Worm (Caenorhabditis elegans) whole organism, mixed stage, embryonic: ENCODE measurements around the gene F53B3.3.

Experiments used
- bed-3 ChIP-seq: fragments of 200-800 bp; sonication (Bioruptor generic); optimal IDR thresholded peaks from 3 replicates; lab custom pipeline; 2018; ENCODE audit warnings: mild to moderate bottlenecking, missing genetic modification characterization, moderate library complexity, missing compliant biosample characterization
- ceh-43 ChIP-seq: fragments of 200-800 bp; sonication (Bioruptor generic); optimal IDR thresholded peaks from 2 replicates; lab custom pipeline; 2018; ENCODE audit warnings: mild to moderate bottlenecking, missing genetic modification characterization, moderate library complexity, missing compliant biosample characterization
- ceh-83 ChIP-seq: fragments of 200-800 bp; sonication (Bioruptor generic); optimal IDR thresholded peaks from 2 replicates; lab custom pipeline; 2018; ENCODE audit warnings: mild to moderate bottlenecking, missing genetic modification characterization, missing compliant biosample characterization
- ces-1 ChIP-seq: fragments of 150-350 bp; optimal IDR thresholded peaks from 2 replicates; lab custom pipeline; 2014; ENCODE audit warnings: missing biosample characterization, missing genetic modification reagents, missing genetic modification characterization
- elt-3 ChIP-seq: fragments of 150-350 bp; optimal IDR thresholded peaks from 2 replicates; lab custom pipeline; 2014; ENCODE audit warnings: missing biosample characterization, missing genetic modification characterization
- flh-1 ChIP-seq: fragments of 200-800 bp; sonication (Bioruptor generic); optimal IDR thresholded peaks from 2 replicates; lab custom pipeline; 2018; ENCODE audit warnings: mild to moderate bottlenecking, missing genetic modification characterization, moderate library complexity, missing compliant biosample characterization
- mep-1 ChIP-seq: fragments of 150-350 bp; optimal IDR thresholded peaks from 2 replicates; lab custom pipeline; 2017; ENCODE audit warnings: missing biosample characterization, missing genetic modification reagents, missing genetic modification characterization, inconsistent platforms
- mls-2 ChIP-seq: sonication (generic microtip); optimal IDR thresholded peaks from 2 replicates; lab custom pipeline; 2016; ENCODE audit warnings: mild to moderate bottlenecking, missing genetic modification characterization, moderate library complexity, missing compliant biosample characterization
- nhr-237 ChIP-seq: fragments of 150-350 bp; optimal IDR thresholded peaks from 2 replicates; lab custom pipeline; 2014; ENCODE audit warnings: missing biosample characterization, missing genetic modification characterization
- pha-4 ChIP-seq: fragments of 150-350 bp; optimal IDR thresholded peaks from 2 replicates; lab custom pipeline; 2018; ENCODE audit warnings: missing biosample characterization, missing genetic modification reagents, missing genetic modification characterization
- snpc-4 ChIP-seq: fragments of 150-350 bp; optimal IDR thresholded peaks from 2 replicates; lab custom pipeline; 2014; ENCODE audit warnings: missing biosample characterization, missing genetic modification characterization
- sptf-1 ChIP-seq: sonication (generic microtip); optimal IDR thresholded peaks from 2 replicates; lab custom pipeline; 2017; ENCODE audit warnings: mild to moderate bottlenecking, missing genetic modification characterization, moderate library complexity, missing compliant biosample characterization
- unc-39 ChIP-seq: fragments of 150-350 bp; optimal IDR thresholded peaks from 2 replicates; lab custom pipeline; 2014; ENCODE audit warnings: missing biosample characterization, missing genetic modification characterization
- ztf-11 ChIP-seq: fragments of 150-350 bp; optimal IDR thresholded peaks from 2 replicates; lab custom pipeline; 2014; ENCODE audit warnings: missing biosample characterization, missing genetic modification characterization

DNA sequence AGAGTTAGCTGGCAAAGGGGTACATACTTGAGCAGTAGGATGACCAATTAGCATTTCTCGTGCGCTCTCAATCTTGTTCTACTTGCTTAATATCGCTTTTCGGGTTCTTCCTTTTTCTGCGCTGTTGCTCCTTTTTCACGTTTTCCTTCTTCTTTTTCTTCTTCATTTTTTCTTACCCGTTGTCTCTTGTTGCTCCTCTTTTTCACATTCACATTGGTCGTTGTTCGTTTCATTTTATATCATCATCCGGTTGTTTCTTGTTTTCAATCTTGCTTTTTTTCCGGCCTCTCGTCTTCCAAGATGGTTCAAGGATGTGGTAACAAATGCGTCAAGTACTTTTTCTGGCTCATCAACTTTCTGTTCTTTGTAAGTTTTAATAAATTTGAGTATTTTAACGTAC is 50.8 kb downstream of the F53B3.3 start, which contains the start of gene tsp-6:
- TF ChIP-seq ces-1 (GFP tag; lab: Kevin White, UChicago) (no peak), ceh-83 (no peak), snpc-4 (tag; lab: Kevin White, UChicago) (no peak), bed-3 (GFP tag; lab: Kevin White, UChicago) (no peak), sptf-1 (tag; lab: Kevin White, UChicago) (no peak), nhr-237 (no peak), flh-1 (GFP tag; lab: Kevin White, UChicago) (no peak), mls-2 (tag; lab: Kevin White, UChicago) (no peak), pha-4 (tag; lab: Kevin White, UChicago) (no peak), unc-39 (tag; lab: Kevin White, UChicago) (no peak), ztf-11 (tag; lab: Kevin White, UChicago) (no peak), mep-1 (no peak), elt-3 (tag; lab: Kevin White, UChicago) (no peak), ceh-43 (no peak)
